Worm (Caenorhabditis elegans) whole organism, L3 larva: Measurements from ENCODE around the gene nhr-186.

Experiments used
- R02D3.7 ChIP-seq: fragments of 150-350 bp; optimal IDR thresholded peaks from 2 replicates; lab custom pipeline; 2014; ENCODE audit warnings: missing biosample characterization, missing genetic modification characterization
- ZK546.5 ChIP-seq: sonication (generic microtip); optimal IDR thresholded peaks from 2 replicates; lab custom pipeline; 2017; ENCODE audit warnings: missing biosample characterization, missing genetic modification characterization
- aly-2 ChIP-seq: fragments of 150-350 bp; optimal IDR thresholded peaks from 2 replicates; lab custom pipeline; 2014; ENCODE audit warnings: missing biosample characterization, missing genetic modification characterization
- ama-1 ChIP-seq: fragments of 150-350 bp; optimal IDR thresholded peaks from 2 replicates; lab custom pipeline; 2018
- ceh-9 ChIP-seq: sonication (generic microtip); optimal IDR thresholded peaks from 2 replicates; lab custom pipeline; 2018; ENCODE audit warnings: missing biosample characterization, missing genetic modification characterization
- egl-27 ChIP-seq: sonication (generic microtip); optimal IDR thresholded peaks from 4 replicates; lab custom pipeline; 2017; ENCODE audit warnings: missing biosample characterization, missing genetic modification reagents, missing genetic modification characterization
- egl-5 ChIP-seq: fragments of 150-350 bp; optimal IDR thresholded peaks from 2 replicates; lab custom pipeline; 2017; ENCODE audit warnings: missing biosample characterization, missing genetic modification reagents, missing genetic modification characterization, inconsistent platforms
- elt-1 ChIP-seq: fragments of 150-350 bp; optimal IDR thresholded peaks from 2 replicates; lab custom pipeline; 2014; ENCODE audit warnings: missing biosample characterization, missing genetic modification characterization
- elt-2 ChIP-seq: sonication (generic microtip); optimal IDR thresholded peaks from 2 replicates; lab custom pipeline; 2016; ENCODE audit warnings: missing genetic modification reagents, mild to moderate bottlenecking, missing genetic modification characterization, missing compliant biosample characterization
- eor-1 ChIP-seq, 2 experiments: fragments of 150-350 bp; optimal IDR thresholded peaks; 2 replicates each; lab custom pipeline; 2014 to 2018; ENCODE audit warnings: missing biosample characterization in 2 of 2, missing genetic modification characterization in 2 of 2
- jun-1 ChIP-seq: fragments of 150-350 bp; optimal IDR thresholded peaks from 2 replicates; lab custom pipeline; 2014; ENCODE audit warnings: missing biosample characterization, missing genetic modification reagents, missing genetic modification characterization
- lin-15B ChIP-seq: fragments of 150-350 bp; optimal IDR thresholded peaks from 2 replicates; lab custom pipeline; 2014; ENCODE audit warnings: missing biosample characterization, missing genetic modification characterization
- lin-39 ChIP-seq: fragments of 150-350 bp; optimal IDR thresholded peaks from 2 replicates; lab custom pipeline; 2018; ENCODE audit warnings: missing biosample characterization, missing genetic modification reagents, missing genetic modification characterization
- lsy-12 ChIP-seq: sonication (generic microtip); optimal IDR thresholded peaks from 2 replicates; lab custom pipeline; 2016; ENCODE audit warnings: mild to moderate bottlenecking, missing genetic modification characterization, missing compliant biosample characterization
- mdl-1 ChIP-seq: fragments of 150-350 bp; optimal IDR thresholded peaks from 2 replicates; lab custom pipeline; 2014; ENCODE audit warnings: missing biosample characterization, missing genetic modification characterization
- nfya-1 ChIP-seq: sonication (generic microtip); optimal IDR thresholded peaks from 2 replicates; lab custom pipeline; 2017; ENCODE audit warnings: missing genetic modification characterization, mild to moderate bottlenecking, missing compliant biosample characterization, antibody characterized with exemption, moderate library complexity; ENCODE audit not compliant: insufficient read depth
- nhr-23 ChIP-seq: fragments of 150-350 bp; optimal IDR thresholded peaks from 2 replicates; lab custom pipeline; 2014; ENCODE audit warnings: missing biosample characterization, missing genetic modification reagents, missing genetic modification characterization
- nhr-237 ChIP-seq: fragments of 150-350 bp; optimal IDR thresholded peaks from 2 replicates; lab custom pipeline; 2014; ENCODE audit warnings: missing biosample characterization, missing genetic modification characterization
- nhr-28 ChIP-seq: fragments of 150-350 bp; optimal IDR thresholded peaks from 2 replicates; lab custom pipeline; 2014; ENCODE audit warnings: missing biosample characterization, missing genetic modification characterization
- nhr-67 ChIP-seq: fragments of 150-350 bp; optimal IDR thresholded peaks from 2 replicates; lab custom pipeline; 2014; ENCODE audit warnings: missing biosample characterization, missing genetic modification characterization
- nhr-76 ChIP-seq: fragments of 150-350 bp; sonication (generic microtip); optimal IDR thresholded peaks from 5 replicates; lab custom pipeline; 2014; ENCODE audit warnings: missing biosample characterization, missing genetic modification characterization
- nhr-77 ChIP-seq: fragments of 150-350 bp; optimal IDR thresholded peaks from 2 replicates; lab custom pipeline; 2014; ENCODE audit warnings: missing biosample characterization, missing genetic modification characterization
- pha-4 ChIP-seq: fragments of 150-350 bp; optimal IDR thresholded peaks from 2 replicates; lab custom pipeline; 2014; ENCODE audit warnings: missing biosample characterization, missing genetic modification reagents, missing genetic modification characterization
- pqm-1 ChIP-seq: fragments of 150-350 bp; optimal IDR thresholded peaks from 2 replicates; lab custom pipeline; 2017; ENCODE audit warnings: missing biosample characterization, missing genetic modification characterization, inconsistent platforms
- sea-2 ChIP-seq: fragments of 150-350 bp; sonication (generic microtip); optimal IDR thresholded peaks from 4 replicates; lab custom pipeline; 2014; ENCODE audit warnings: missing biosample characterization, missing genetic modification reagents, missing genetic modification characterization
- skn-1 ChIP-seq: fragments of 150-350 bp; optimal IDR thresholded peaks from 2 replicates; lab custom pipeline; 2014; ENCODE audit warnings: missing biosample characterization, missing genetic modification characterization
- tbx-2 ChIP-seq: sonication (generic microtip); optimal IDR thresholded peaks from 2 replicates; lab custom pipeline; 2016; ENCODE audit warnings: mild to moderate bottlenecking, missing genetic modification characterization, missing compliant biosample characterization
- unc-39 ChIP-seq: sonication (generic microtip); optimal IDR thresholded peaks from 4 replicates; lab custom pipeline; 2017; ENCODE audit warnings: missing biosample characterization, missing genetic modification characterization
- unc-62 ChIP-seq: fragments of 150-350 bp; sonication (generic microtip); optimal IDR thresholded peaks from 4 replicates; lab custom pipeline; 2014; ENCODE audit warnings: missing biosample characterization, missing genetic modification reagents, missing genetic modification characterization
- ztf-4 ChIP-seq: fragments of 150-350 bp; optimal IDR thresholded peaks from 2 replicates; lab custom pipeline; 2014; ENCODE audit warnings: missing biosample characterization, missing genetic modification characterization

nhr-186 gene

ce11 chrV:3855916-3856315 is 1.2 kb upstream of the nhr-186 start:
- no peak for TF ChIP-seq elt-2 (tag; lab: Kevin White, UChicago)
- no peak for TF ChIP-seq nhr-23 (tag; lab: Kevin White, UChicago)
- no peak for TF ChIP-seq R02D3.7 (tag; lab: Kevin White, UChicago)
- no peak for TF ChIP-seq unc-62 (GFP tag; lab: Kevin White, UChicago)
- no peak for TF ChIP-seq mdl-1 (tag; lab: Kevin White, UChicago)
- TF ChIP-seq tbx-2 (tag; lab: Kevin White, UChicago): no peak
- TF ChIP-seq pha-4 (tag; lab: Kevin White, UChicago): no peak
- no peak for TF ChIP-seq egl-5 (tag; lab: Kevin White, UChicago)
- no peak for TF ChIP-seq skn-1
- no peak for TF ChIP-seq eor-1 (tag; optimal IDR thresholded peaks at IDR 0.05; lab: Kevin White, UChicago)

- TF ChIP-seq mdl-1 (tag; lab: Kevin White, UChicago) (no peak), pha-4 (tag; lab: Kevin White, UChicago) (peak; percentile 19), pqm-1 (peak; percentile 79), nhr-23 (tag; lab: Kevin White, UChicago) (no peak), nfya-1 (tag; lab: Kevin White, UChicago) (no peak), lin-15B (tag; lab: Kevin White, UChicago) (no peak), jun-1 (tag; lab: Kevin White, UChicago) (peak; percentile 26), elt-1 (tag; lab: Kevin White, UChicago) (no peak), elt-2 (tag; lab: Kevin White, UChicago) (peak; percentile 81), ceh-9 (tag; lab: Kevin White, UChicago) (no peak), lin-39 (tag; lab: Kevin White, UChicago) (no peak), nhr-28 (tag; lab: Kevin White, UChicago) (no peak)
Measured at ce11 chrV:3851760-3852159, 3.0 kb downstream of the nhr-186 start.

ce11 chrV:3847268-3847667 is 7.5 kb downstream of the nhr-186 start, which contains the start of gene nhr-185:
Gene nhr-185, minus strand, starts transcription at chrV:3847368.
- TF ChIP-seq ztf-4 (no peak), egl-5 (tag; lab: Kevin White, UChicago) (no peak), ama-1 (lab: Kevin White, UChicago) (no peak), jun-1 (tag; lab: Kevin White, UChicago) (no peak), aly-2 (tag; lab: Kevin White, UChicago) (no peak), unc-62 (GFP tag; lab: Kevin White, UChicago) (no peak), nhr-76 (tag; lab: Kevin White, UChicago) (no peak), ZK546.5 (tag; lab: Kevin White, UChicago) (no peak), pqm-1 (no peak), nhr-67 (tag; lab: Kevin White, UChicago) (no peak), nhr-237 (tag; lab: Kevin White, UChicago) (no peak), sea-2 (no peak), tbx-2 (tag; lab: Kevin White, UChicago) (no peak), ceh-9 (tag; lab: Kevin White, UChicago) (no peak), egl-27 (no peak), unc-39 (tag; lab: Kevin White, UChicago) (no peak), pha-4 (tag; lab: Kevin White, UChicago) (no peak)
- TF ChIP-seq, all 47 proteins: peak for 0

- TF ChIP-seq nhr-237 (tag; lab: Kevin White, UChicago) (no peak), elt-2 (tag; lab: Kevin White, UChicago) (peak; percentile 7), pqm-1 (peak; percentile 85)
Measured at ce11 chrV:3843926-3844325, 10.8 kb downstream of the nhr-186 start, which contains the start of gene ugt-32. Gene ugt-32, minus strand, starts transcription at chrV:3844007.

- peak; percentile 20 for TF ChIP-seq pqm-1
- no peak for TF ChIP-seq unc-39 (tag; lab: Kevin White, UChicago)
- TF ChIP-seq nhr-67 (tag; lab: Kevin White, UChicago): no peak
- TF ChIP-seq lin-39 (tag; lab: Kevin White, UChicago): no peak
- no peak for TF ChIP-seq lsy-12 (tag; lab: Kevin White, UChicago)
- TF ChIP-seq elt-2 (tag; lab: Kevin White, UChicago): no peak
- no peak for TF ChIP-seq ama-1 (lab: Kevin White, UChicago)
- TF ChIP-seq, all 47 proteins: peak for 1
Measured at ce11 chrV:3841462-3841861, 13.3 kb downstream of the nhr-186 start.

ce11 chrV:3832661-3833060 is 22.1 kb downstream of the nhr-186 start:
- TF ChIP-seq nfya-1 (tag; lab: Kevin White, UChicago) (peak; percentile 55), nhr-77 (tag; lab: Kevin White, UChicago) (no peak)
